Worm (Caenorhabditis elegans): Measurements from ENCODE around the gene C33C12.1.

ce11 chrII:2186730-2187129, 11.3 kb upstream of the C33C12.1 start:
- TF ChIP-seq him-1 (tag; optimal IDR thresholded peaks at IDR 0.05) = no peak
- TF ChIP-seq W03F9.2 (tag; optimal IDR thresholded peaks at IDR 0.05) = no peak

Measured in whole organism, L4/young adult.